Fruit fly (Drosophila melanogaster): ENCODE measurements around the gene Mlp84B.

Mlp84B gene

dm6 chr3R:7124109-7124639 is 6.6 kb upstream of the Mlp84B start, which contains the start of the genes Alh and CG10098 (continued):
- TF ChIP-seq CG7368 (GFP tag; optimal IDR thresholded peaks at IDR 0.05) (peak; percentile 59), svp (GFP tag) (peak; percentile 96), CG6792 (GFP tag; optimal IDR thresholded peaks at IDR 0.05) (peak; percentile 78), eg (GFP tag; IDR thresholded peaks at IDR 0.05) (peak; percentile 81), topi (GFP tag; optimal IDR thresholded peaks at IDR 0.05) (peak; percentile 82), CG1621 (tag; optimal IDR thresholded peaks at IDR 0.05) (peak; percentile 31), dsx (GFP tag; optimal IDR thresholded peaks at IDR 0.05; ENCODE audit: poor library complexity, severe bottlenecking) (peak; percentile 5), CG11902 (GFP tag; optimal IDR thresholded peaks at IDR 0.05) (peak; percentile 85), CG6276 (GFP tag; optimal IDR thresholded peaks at IDR 0.05) (peak; percentile 5), CG8319 (GFP tag; optimal IDR thresholded peaks at IDR 0.05) (peak; percentile 62), CG10631 (GFP tag; optimal IDR thresholded peaks at IDR 0.05) (peak; percentile 92), CG32006 (GFP tag; optimal IDR thresholded peaks at IDR 0.05) (peak; percentile 77), CG8632 (GFP tag; optimal IDR thresholded peaks at IDR 0.05) (peak; percentile 73)

dm6 chr3R:7123699-7124098 is 6.2 kb upstream of the Mlp84B start:
- TF ChIP-seq fd59A (GFP tag; optimal IDR thresholded peaks at IDR 0.05) (no peak), Eip93F (GFP tag; optimal IDR thresholded peaks at IDR 0.05) (no peak), svp (GFP tag) (no peak), CG6163 (GFP tag; IDR thresholded peaks at IDR 0.05) (no peak), CG9139 (GFP tag; optimal IDR thresholded peaks at IDR 0.05) (no peak), Smox (GFP tag; optimal IDR thresholded peaks at IDR 0.05) (no peak), OdsH (GFP tag; optimal IDR thresholded peaks at IDR 0.05) (no peak), eg (GFP tag; IDR thresholded peaks at IDR 0.05) (0 out of 3 replicates have a peak, but pooled peaks have one; percentile 27), fkh (GFP tag; optimal IDR thresholded peaks at IDR 0.05) (peak; percentile 84), CG8119 (GFP tag; IDR thresholded peaks at IDR 0.05) (no peak; the same call in 2 of the 3 replicates), CG6276 (GFP tag; optimal IDR thresholded peaks at IDR 0.05) (no peak), dac (GFP tag; optimal IDR thresholded peaks at IDR 0.05) (no peak), CG10631 (GFP tag; optimal IDR thresholded peaks at IDR 0.05) (no peak), dsx (GFP tag; optimal IDR thresholded peaks at IDR 0.05; ENCODE audit: poor library complexity, severe bottlenecking) (peak; percentile 4), Eip78C (GFP tag) (no peak), salr (GFP tag; optimal IDR thresholded peaks at IDR 0.05) (no peak), lz (GFP tag; optimal IDR thresholded peaks at IDR 0.05) (no peak)

- no peak for TF ChIP-seq topi (GFP tag; optimal IDR thresholded peaks at IDR 0.05)
- TF ChIP-seq Eip78C (GFP tag): peak; percentile 12
- TF ChIP-seq lz (GFP tag; optimal IDR thresholded peaks at IDR 0.05): no peak
- TF ChIP-seq CG6276 (GFP tag; optimal IDR thresholded peaks at IDR 0.05): peak; percentile 13
- no peak for TF ChIP-seq fkh (GFP tag; optimal IDR thresholded peaks at IDR 0.05)
- no peak for TF ChIP-seq CG8632 (GFP tag; optimal IDR thresholded peaks at IDR 0.05)
- no peak for TF ChIP-seq CG6854 (GFP tag; optimal IDR thresholded peaks at IDR 0.05)
Measured at dm6 chr3R:7123073-7123572, 5.6 kb upstream of the Mlp84B start.

- TF ChIP-seq CG15336 (GFP tag; IDR thresholded peaks at IDR 0.05) (0 out of 2 replicates have a peak, but pooled peaks have one; percentile 9), CG8119 (GFP tag; IDR thresholded peaks at IDR 0.05) (no peak), CG6854 (GFP tag; optimal IDR thresholded peaks at IDR 0.05) (peak; percentile 81), Eip75B (GFP tag; optimal IDR thresholded peaks at IDR 0.05) (peak; percentile 67), fkh (GFP tag; optimal IDR thresholded peaks at IDR 0.05) (peak; percentile 64), CG32006 (GFP tag; optimal IDR thresholded peaks at IDR 0.05) (no peak), topi (GFP tag; optimal IDR thresholded peaks at IDR 0.05) (no peak), svp (GFP tag) (peak; percentile 86), fd85E (GFP tag; optimal IDR thresholded peaks at IDR 0.05) (no peak), Sox102F (GFP tag; optimal IDR thresholded peaks at IDR 0.05) (peak; percentile 3), Blimp-1 (GFP tag; optimal IDR thresholded peaks at IDR 0.05) (peak; percentile 79), Smox (GFP tag; optimal IDR thresholded peaks at IDR 0.05) (no peak), esn (GFP tag; optimal IDR thresholded peaks at IDR 0.05) (peak; percentile 16), Eip78C (GFP tag) (peak; percentile 30), Eip93F (GFP tag; optimal IDR thresholded peaks at IDR 0.05) (no peak), dsx (GFP tag; optimal IDR thresholded peaks at IDR 0.05; ENCODE audit: poor library complexity, severe bottlenecking) (no peak)
Measured at dm6 chr3R:7122172-7123072, 4.9 kb upstream of the Mlp84B start.

Data from whole organism, prepupa.